Fruit fly (Drosophila melanogaster): ENCODE data around the gene CG5937.
A peak's percentile ranks its signal among the peaks of the same experiment; 100 is the strongest.

Gene CG5937

dm6 chrX:6007502-6007901 lies 32.3 kb upstream of the CG5937 start:
- no peak for TF ChIP-seq Crg-1 (GFP tag; optimal IDR thresholded peaks at IDR 0.05)
- TF ChIP-seq CG12768 (GFP tag; optimal IDR thresholded peaks at IDR 0.05): no peak
- no peak for TF ChIP-seq pad (GFP tag; optimal IDR thresholded peaks at IDR 0.05)
- no peak for TF ChIP-seq bab1 (GFP tag; optimal IDR thresholded peaks at IDR 0.05)
- TF ChIP-seq CG7101 (tag; optimal IDR thresholded peaks at IDR 0.05): no peak
- TF ChIP-seq Hr96 (GFP tag; optimal IDR thresholded peaks at IDR 0.05): no peak
- no peak for TF ChIP-seq cnc (optimal IDR thresholded peaks at IDR 0.05)
- no peak for TF ChIP-seq CG11617 (GFP tag; optimal IDR thresholded peaks at IDR 0.05)
- no peak for TF ChIP-seq tj (GFP tag; optimal IDR thresholded peaks at IDR 0.05)
- no peak for TF ChIP-seq CG33017 (tag; optimal IDR thresholded peaks at IDR 0.05)

DNA sequence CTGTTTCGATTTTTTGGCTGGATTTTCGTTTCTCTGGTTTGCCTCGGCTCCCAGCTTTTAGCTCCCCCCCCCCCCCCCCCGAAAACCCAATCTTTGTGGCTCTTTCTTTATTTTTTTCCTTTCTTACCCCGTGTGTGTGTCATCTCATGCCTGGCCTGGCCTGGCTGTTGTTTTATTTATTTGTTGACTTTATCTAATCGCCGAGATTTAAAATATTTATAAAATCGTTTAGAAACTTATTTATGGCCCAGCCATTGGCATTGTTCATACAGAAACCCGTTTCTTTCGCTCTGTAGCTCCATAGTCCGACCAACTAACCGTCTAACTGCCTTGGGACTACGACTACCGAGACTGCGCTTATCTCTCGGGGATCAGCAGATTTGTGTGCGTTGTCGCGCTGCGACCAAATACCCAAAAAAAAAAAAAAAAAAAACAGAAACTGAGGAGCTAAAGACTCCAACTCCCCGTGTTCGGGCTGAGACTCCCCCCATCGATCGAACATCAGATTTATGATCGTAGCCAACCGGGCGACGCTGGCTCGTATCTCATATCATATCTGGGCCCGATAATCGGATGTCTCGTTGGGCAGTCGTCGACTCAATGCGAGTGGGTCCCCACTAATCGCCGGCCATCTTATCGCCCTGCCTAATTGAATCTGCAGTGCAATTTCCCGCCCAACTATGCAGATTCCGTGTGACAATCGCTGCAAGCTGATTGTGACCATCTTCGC lies 29.1 kb upstream of the CG5937 start:
- no peak for TF ChIP-seq kay (GFP tag; ENCODE audit: borderline replicate concordance)
- TF ChIP-seq Mnt (GFP tag; optimal IDR thresholded peaks at IDR 0.05): no peak
- no peak for TF ChIP-seq CG14711 (tag; optimal IDR thresholded peaks at IDR 0.05)
- no peak for TF ChIP-seq CG33017 (tag; optimal IDR thresholded peaks at IDR 0.05)
- no peak for TF ChIP-seq cic (GFP tag; optimal IDR thresholded peaks at IDR 0.05)
- TF ChIP-seq pad (GFP tag; optimal IDR thresholded peaks at IDR 0.05): no peak
- TF ChIP-seq Clk (GFP tag; optimal IDR thresholded peaks at IDR 0.05): no peak
- no peak for TF ChIP-seq ovo (GFP tag; optimal IDR thresholded peaks at IDR 0.05)
- no peak for TF ChIP-seq CG12768 (GFP tag; optimal IDR thresholded peaks at IDR 0.05)
- no peak for TF ChIP-seq Crg-1 (GFP tag; optimal IDR thresholded peaks at IDR 0.05)
- no peak for TF ChIP-seq Hr96 (GFP tag; optimal IDR thresholded peaks at IDR 0.05)
- TF ChIP-seq bab1 (GFP tag; optimal IDR thresholded peaks at IDR 0.05): no peak

- TF ChIP-seq cic (GFP tag; optimal IDR thresholded peaks at IDR 0.05) (no peak), pad (GFP tag; optimal IDR thresholded peaks at IDR 0.05) (peak; percentile 60), CG5204 (GFP tag; optimal IDR thresholded peaks at IDR 0.05) (no peak)
Measured at dm6 chrX:6012976-6013684, 26.7 kb upstream of the CG5937 start, which contains the start of gene mab-21. mab-21 (minus strand) TSS chrX:6013181.

- TF ChIP-seq bab1 (GFP tag; optimal IDR thresholded peaks at IDR 0.05): no peak
- TF ChIP-seq kay (GFP tag; ENCODE audit: borderline replicate concordance): no peak
- no peak for TF ChIP-seq CG7101 (tag; optimal IDR thresholded peaks at IDR 0.05)
- no peak for TF ChIP-seq CG33017 (tag; optimal IDR thresholded peaks at IDR 0.05)
- TF ChIP-seq CG5204 (GFP tag; optimal IDR thresholded peaks at IDR 0.05): no peak
- TF ChIP-seq Hr96 (GFP tag; optimal IDR thresholded peaks at IDR 0.05): no peak
- no peak for TF ChIP-seq tj (GFP tag; optimal IDR thresholded peaks at IDR 0.05)
- TF ChIP-seq ovo (GFP tag; optimal IDR thresholded peaks at IDR 0.05): no peak
- no peak for TF ChIP-seq CG11617 (GFP tag; optimal IDR thresholded peaks at IDR 0.05)
- TF ChIP-seq cnc (optimal IDR thresholded peaks at IDR 0.05): no peak
- no peak for TF ChIP-seq CG1620 (GFP tag; optimal IDR thresholded peaks at IDR 0.05)
- TF ChIP-seq Clk (GFP tag; optimal IDR thresholded peaks at IDR 0.05): no peak
- no peak for TF ChIP-seq CG14711 (tag; optimal IDR thresholded peaks at IDR 0.05)
- no peak for TF ChIP-seq toe (GFP tag; optimal IDR thresholded peaks at IDR 0.05)
- TF ChIP-seq cic (GFP tag; optimal IDR thresholded peaks at IDR 0.05): no peak
- no peak for TF ChIP-seq Crg-1 (GFP tag; optimal IDR thresholded peaks at IDR 0.05)
Measured at dm6 chrX:6020254-6020653, 19.6 kb upstream of the CG5937 start.

DNA sequence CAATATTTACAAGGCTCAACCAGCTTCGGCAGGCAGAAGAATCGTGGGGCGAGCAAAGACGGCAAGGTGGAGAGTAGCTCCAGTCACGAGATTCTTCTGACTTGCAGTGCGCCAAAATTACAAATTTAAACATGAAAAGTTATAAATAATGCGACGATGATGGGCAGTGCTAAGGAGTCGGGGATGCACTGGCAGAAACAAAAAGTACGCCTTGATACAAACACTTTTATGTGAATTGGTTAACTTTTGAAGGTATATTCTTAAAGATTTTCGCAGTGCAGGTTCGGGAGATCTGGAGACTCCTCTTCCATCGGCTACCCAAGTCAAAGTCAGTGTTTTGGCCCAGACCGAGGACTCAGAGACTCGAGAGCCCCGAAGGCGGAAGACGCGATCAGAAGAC lies 18.4 kb upstream of the CG5937 start:
- TF ChIP-seq CG7045 (GFP tag; optimal IDR thresholded peaks at IDR 0.05): no peak
- TF ChIP-seq bab1 (GFP tag; optimal IDR thresholded peaks at IDR 0.05): no peak
- TF ChIP-seq cnc (optimal IDR thresholded peaks at IDR 0.05): no peak
- no peak for TF ChIP-seq cic (GFP tag; optimal IDR thresholded peaks at IDR 0.05)
- no peak for TF ChIP-seq toe (GFP tag; optimal IDR thresholded peaks at IDR 0.05)
- no peak for TF ChIP-seq CG12768 (GFP tag; optimal IDR thresholded peaks at IDR 0.05)
- TF ChIP-seq Mnt (GFP tag; optimal IDR thresholded peaks at IDR 0.05): no peak
- TF ChIP-seq CG1620 (GFP tag; optimal IDR thresholded peaks at IDR 0.05): no peak
- TF ChIP-seq Hr96 (GFP tag; optimal IDR thresholded peaks at IDR 0.05): no peak

dm6 chrX:6022090-6022489 lies 17.7 kb upstream of the CG5937 start:
- TF ChIP-seq bab1 (GFP tag; optimal IDR thresholded peaks at IDR 0.05) (no peak), CG11617 (GFP tag; optimal IDR thresholded peaks at IDR 0.05) (no peak), Hr96 (GFP tag; optimal IDR thresholded peaks at IDR 0.05) (no peak), toe (GFP tag; optimal IDR thresholded peaks at IDR 0.05) (no peak), Mnt (GFP tag; optimal IDR thresholded peaks at IDR 0.05) (no peak), CG5204 (GFP tag; optimal IDR thresholded peaks at IDR 0.05) (no peak), pad (GFP tag; optimal IDR thresholded peaks at IDR 0.05) (no peak), Crg-1 (GFP tag; optimal IDR thresholded peaks at IDR 0.05) (no peak), cic (GFP tag; optimal IDR thresholded peaks at IDR 0.05) (no peak), cnc (optimal IDR thresholded peaks at IDR 0.05) (no peak), CG7045 (GFP tag; optimal IDR thresholded peaks at IDR 0.05) (no peak)

DNA sequence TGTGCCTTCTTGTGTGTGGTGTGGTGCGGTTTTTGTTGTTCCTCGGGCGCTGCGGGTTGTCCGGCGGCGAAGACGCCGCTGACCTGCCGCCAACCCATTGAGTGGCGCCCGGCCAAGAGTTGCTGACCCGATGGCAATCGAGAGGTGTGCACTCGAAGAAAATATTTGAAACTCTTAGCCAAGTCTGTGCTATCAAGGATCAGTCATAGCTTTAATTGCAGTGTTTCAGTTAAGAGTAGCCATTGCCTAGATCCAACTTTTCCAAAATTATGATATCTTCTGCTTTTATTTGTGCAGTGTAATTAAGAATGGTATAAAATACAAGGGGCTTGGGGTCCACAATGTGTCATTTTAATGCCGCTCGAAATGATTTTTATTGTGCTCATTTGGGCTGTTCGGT lies 15.2 kb upstream of the CG5937 start:
- TF ChIP-seq CG33017 (tag; optimal IDR thresholded peaks at IDR 0.05): no peak
- no peak for TF ChIP-seq bab1 (GFP tag; optimal IDR thresholded peaks at IDR 0.05)
- no peak for TF ChIP-seq CG5204 (GFP tag; optimal IDR thresholded peaks at IDR 0.05)
- no peak for TF ChIP-seq CG12768 (GFP tag; optimal IDR thresholded peaks at IDR 0.05)
- TF ChIP-seq Mnt (GFP tag; optimal IDR thresholded peaks at IDR 0.05): no peak
- TF ChIP-seq tj (GFP tag; optimal IDR thresholded peaks at IDR 0.05): no peak
- TF ChIP-seq Crg-1 (GFP tag; optimal IDR thresholded peaks at IDR 0.05): no peak
- TF ChIP-seq Clk (GFP tag; optimal IDR thresholded peaks at IDR 0.05): no peak
- TF ChIP-seq CG1620 (GFP tag; optimal IDR thresholded peaks at IDR 0.05): no peak
- no peak for TF ChIP-seq cnc (optimal IDR thresholded peaks at IDR 0.05)
- no peak for TF ChIP-seq cic (GFP tag; optimal IDR thresholded peaks at IDR 0.05)
- TF ChIP-seq pad (GFP tag; optimal IDR thresholded peaks at IDR 0.05): no peak
- TF ChIP-seq CG11617 (GFP tag; optimal IDR thresholded peaks at IDR 0.05): no peak
- no peak for TF ChIP-seq CG14711 (tag; optimal IDR thresholded peaks at IDR 0.05)
- TF ChIP-seq CG7101 (tag; optimal IDR thresholded peaks at IDR 0.05): no peak
- no peak for TF ChIP-seq Hr96 (GFP tag; optimal IDR thresholded peaks at IDR 0.05)
- TF ChIP-seq toe (GFP tag; optimal IDR thresholded peaks at IDR 0.05): no peak
- no peak for TF ChIP-seq CG7045 (GFP tag; optimal IDR thresholded peaks at IDR 0.05)
- TF ChIP-seq ovo (GFP tag; optimal IDR thresholded peaks at IDR 0.05): no peak
